Worm (Caenorhabditis elegans): Measurements from ENCODE around the gene cic-1.

The cic-1 gene

DNA sequence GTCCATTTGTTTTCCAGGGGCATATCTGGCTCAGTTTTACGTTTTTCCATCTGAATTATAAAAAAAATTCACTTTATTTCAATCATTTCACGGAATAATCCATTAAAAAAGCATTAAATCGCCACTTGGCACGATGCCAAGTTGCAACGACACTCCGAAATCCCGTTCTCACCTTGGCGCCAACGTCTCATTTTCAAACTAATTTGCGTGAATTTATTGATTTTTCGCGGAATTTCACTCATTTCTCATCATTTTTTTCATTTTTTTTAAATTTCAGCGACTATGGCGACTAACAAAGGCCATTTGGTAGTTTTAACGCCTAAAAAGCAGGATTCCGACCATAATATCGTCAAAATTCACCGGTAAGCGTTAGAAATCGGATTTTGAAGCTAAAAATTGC, 25.1 kb downstream of the cic-1 start, which contains the start of gene H14E04.2 (continued):
- TF ChIP-seq ceh-16 (tag; optimal IDR thresholded peaks at IDR 0.05) (no peak), pha-4 (tag; optimal IDR thresholded peaks at IDR 0.05) (peak; percentile 85), unc-62 (GFP tag; optimal IDR thresholded peaks at IDR 0.05) (no peak), snpc-4 (tag; optimal IDR thresholded peaks at IDR 0.05) (peak; percentile 44), elt-2 (tag; optimal IDR thresholded peaks at IDR 0.05) (no peak), nhr-77 (tag; optimal IDR thresholded peaks at IDR 0.05) (no peak), hmg-11 (tag; optimal IDR thresholded peaks at IDR 0.05) (peak; percentile 14), nhr-23 (tag; optimal IDR thresholded peaks at IDR 0.05) (peak; percentile 88), nhr-28 (tag; optimal IDR thresholded peaks at IDR 0.05) (no peak), ztf-11 (tag; optimal IDR thresholded peaks at IDR 0.05) (no peak), nhr-237 (tag; optimal IDR thresholded peaks at IDR 0.05) (no peak), elt-1 (tag; optimal IDR thresholded peaks at IDR 0.05) (no peak), ceh-28 (tag; optimal IDR thresholded peaks at IDR 0.05) (peak; percentile 85), aly-2 (tag; optimal IDR thresholded peaks at IDR 0.05) (no peak), ceh-9 (tag; optimal IDR thresholded peaks at IDR 0.05) (no peak), nhr-76 (tag; optimal IDR thresholded peaks at IDR 0.05) (no peak), fkh-2 (tag; optimal IDR thresholded peaks at IDR 0.05) (no peak), pqm-1 (tag; optimal IDR thresholded peaks at IDR 0.05) (peak; percentile 17), ZK546.5 (tag; optimal IDR thresholded peaks at IDR 0.05) (no peak), lsy-12 (tag; optimal IDR thresholded peaks at IDR 0.05) (no peak), fkh-10 (GFP tag; optimal IDR thresholded peaks at IDR 0.05) (no peak), elt-3 (tag; optimal IDR thresholded peaks at IDR 0.05) (no peak)

DNA sequence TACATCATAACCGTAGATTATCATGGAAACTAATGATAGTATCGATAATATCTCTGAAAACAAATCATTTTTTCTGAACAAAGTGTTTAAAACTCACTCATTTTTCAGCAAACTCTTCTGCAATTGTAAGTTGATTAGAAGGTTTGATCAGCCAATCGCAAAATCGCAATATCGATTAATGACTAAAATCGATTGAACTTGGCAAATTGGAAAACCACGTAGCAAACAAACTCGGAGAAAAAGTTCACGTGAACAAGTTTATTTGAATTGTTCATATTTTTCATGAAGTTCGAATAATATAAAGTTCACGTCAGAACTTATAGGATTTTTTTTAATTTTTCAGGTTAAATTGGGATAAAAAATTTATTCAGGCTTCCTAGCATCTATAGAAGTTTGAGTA, 29.2 kb downstream of the cic-1 start, which contains the start of gene H04J21.1:
Gene H04J21.1, minus strand, starts transcription at position 101 of the 400 bp plus-strand sequence.
- TF ChIP-seq snpc-4 (tag; optimal IDR thresholded peaks at IDR 0.05) (no peak), nhr-11 (tag; optimal IDR thresholded peaks at IDR 0.05) (no peak), daf-12 (tag; optimal IDR thresholded peaks at IDR 0.05) (no peak), lin-39 (tag; optimal IDR thresholded peaks at IDR 0.05) (no peak), ceh-82 (tag; optimal IDR thresholded peaks at IDR 0.05) (no peak), pqm-1 (tag; optimal IDR thresholded peaks at IDR 0.05) (no peak), hmg-11 (tag; optimal IDR thresholded peaks at IDR 0.05) (no peak), ztf-11 (tag; optimal IDR thresholded peaks at IDR 0.05) (no peak), nhr-77 (tag; optimal IDR thresholded peaks at IDR 0.05) (no peak), nhr-67 (tag; optimal IDR thresholded peaks at IDR 0.05) (no peak), unc-62 (GFP tag; optimal IDR thresholded peaks at IDR 0.05) (no peak), fkh-10 (GFP tag; optimal IDR thresholded peaks at IDR 0.05) (no peak), ceh-9 (tag; optimal IDR thresholded peaks at IDR 0.05) (no peak), skn-1 (tag; optimal IDR thresholded peaks at IDR 0.05) (no peak), lin-15B (tag; optimal IDR thresholded peaks at IDR 0.05) (no peak), ztf-4 (tag; optimal IDR thresholded peaks at IDR 0.05) (no peak)

DNA sequence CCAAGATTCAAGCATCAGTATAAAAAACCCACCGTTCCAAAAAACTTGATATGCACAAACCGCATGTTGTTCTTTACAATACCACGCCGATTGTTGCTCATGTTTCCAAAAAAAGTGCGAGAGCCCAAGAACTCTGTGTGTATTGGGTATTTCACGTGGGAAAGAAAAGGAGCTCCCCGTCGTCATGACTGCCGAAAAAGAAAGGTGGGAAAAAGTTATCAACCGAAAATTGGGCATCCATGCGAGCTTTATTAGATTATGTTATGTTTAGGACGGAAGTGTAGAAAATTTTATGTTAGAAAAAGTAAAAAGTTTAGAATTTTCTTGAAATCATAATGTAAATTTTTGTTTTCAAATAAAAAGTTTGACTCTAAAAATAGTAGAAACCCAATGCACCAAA, 32.6 kb downstream of the cic-1 start, which contains the start of gene H04J21.4:
Gene H04J21.4, minus strand, starts transcription at position 101 of the 400 bp plus-strand sequence.
- no peak for TF ChIP-seq lin-15B (tag; optimal IDR thresholded peaks at IDR 0.05)
- TF ChIP-seq mml-1 (tag; optimal IDR thresholded peaks at IDR 0.05) = no peak
- no peak for TF ChIP-seq ceh-82 (tag; optimal IDR thresholded peaks at IDR 0.05)
- no peak for TF ChIP-seq nhr-67 (tag; optimal IDR thresholded peaks at IDR 0.05)
- TF ChIP-seq R02D3.7 (tag; optimal IDR thresholded peaks at IDR 0.05) = no peak
- no peak for TF ChIP-seq ztf-11 (tag; optimal IDR thresholded peaks at IDR 0.05)
- no peak for TF ChIP-seq egl-27 (tag; optimal IDR thresholded peaks at IDR 0.05)
- no peak for TF ChIP-seq elt-2 (tag; optimal IDR thresholded peaks at IDR 0.05)
- TF ChIP-seq skn-1 (tag; optimal IDR thresholded peaks at IDR 0.05) = no peak
- TF ChIP-seq nhr-77 (tag; optimal IDR thresholded peaks at IDR 0.05) = no peak
- TF ChIP-seq nhr-43 (tag; optimal IDR thresholded peaks at IDR 0.05; ENCODE audit: poor library complexity, severe bottlenecking) = no peak
- no peak for TF ChIP-seq elt-1 (tag; optimal IDR thresholded peaks at IDR 0.05)
- TF ChIP-seq eor-1 (tag; optimal IDR thresholded peaks at IDR 0.05) = no peak
- no peak for TF ChIP-seq ama-1 (optimal IDR thresholded peaks at IDR 0.05)
- no peak for TF ChIP-seq pha-4 (tag; optimal IDR thresholded peaks at IDR 0.05)
- no peak for TF ChIP-seq egl-5 (tag; optimal IDR thresholded peaks at IDR 0.05)
- TF ChIP-seq snpc-4 (tag; optimal IDR thresholded peaks at IDR 0.05) = no peak

DNA sequence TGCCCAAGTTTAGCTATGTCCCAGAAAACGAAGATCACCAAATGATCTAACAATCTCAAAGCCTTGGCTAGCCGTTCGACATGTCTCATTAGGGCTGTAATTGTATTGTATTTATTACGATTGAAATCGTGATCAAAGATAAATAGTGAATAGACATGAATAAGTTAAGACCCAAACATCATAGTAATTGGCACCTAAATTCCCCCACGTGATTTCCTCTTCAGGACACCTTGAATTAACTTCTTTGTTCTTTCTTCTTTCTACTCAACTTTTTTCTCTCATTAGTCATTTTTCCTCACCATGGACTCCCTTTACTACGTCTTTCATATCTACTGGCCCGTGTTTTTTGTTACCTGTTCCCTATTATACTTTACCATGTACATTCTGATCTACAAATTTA, 38.4 kb downstream of the cic-1 start, which contains the start of gene srd-69:
Gene srd-69, plus strand, starts transcription at position 301 of the 400 bp plus-strand sequence.
- TF ChIP-seq nfya-1 (tag; optimal IDR thresholded peaks at IDR 0.05; ENCODE audit: insufficient read depth) = no peak
- TF ChIP-seq nhr-67 (tag; optimal IDR thresholded peaks at IDR 0.05) = no peak
- no peak for TF ChIP-seq R02D3.7 (tag; optimal IDR thresholded peaks at IDR 0.05)
- TF ChIP-seq ztf-11 (tag; optimal IDR thresholded peaks at IDR 0.05) = no peak
- no peak for TF ChIP-seq egl-5 (tag; optimal IDR thresholded peaks at IDR 0.05)
- no peak for TF ChIP-seq skn-1 (tag; optimal IDR thresholded peaks at IDR 0.05)
- TF ChIP-seq nhr-23 (tag; optimal IDR thresholded peaks at IDR 0.05) = no peak
- no peak for TF ChIP-seq lsy-12 (tag; optimal IDR thresholded peaks at IDR 0.05)
- no peak for TF ChIP-seq daf-12 (tag; optimal IDR thresholded peaks at IDR 0.05)
- no peak for TF ChIP-seq ceh-28 (tag; optimal IDR thresholded peaks at IDR 0.05)
- no peak for TF ChIP-seq lin-15B (tag; optimal IDR thresholded peaks at IDR 0.05)
- no peak for TF ChIP-seq nhr-237 (tag; optimal IDR thresholded peaks at IDR 0.05)
